Fruit fly (Drosophila melanogaster) whole organism, embryonic: ENCODE measurements around the gene Xe7.
A peak's percentile ranks its signal among the peaks of the same experiment; 100 is the strongest.

Source experiments
- ATbp ChIP-seq: fragments of 200-800 bp; sonication (Bioruptor generic); optimal IDR thresholded peaks from 2 replicates; lab custom pipeline; 2017; ENCODE audit warnings: missing biosample characterization, mild to moderate bottlenecking, missing genetic modification characterization, missing genetic modification reagents
- Abd-B ChIP-seq: fragments of 200-800 bp; sonication (Bioruptor generic); optimal IDR thresholded peaks from 2 replicates; lab custom pipeline; 2018; ENCODE audit warnings: missing biosample characterization, mild to moderate bottlenecking, missing genetic modification characterization, moderate library complexity
- Adf1 ChIP-seq: fragments of 200-800 bp; sonication (Bioruptor generic); IDR thresholded peaks from 2 replicates; pipeline ENCODE4 v1.3.6; 2022; ENCODE audit warnings: missing biosample characterization, missing genetic modification characterization
- Atf-2 ChIP-seq: fragments of 200-800 bp; sonication (Bioruptor generic); optimal IDR thresholded peaks from 2 replicates; lab custom pipeline; 2016; ENCODE audit warnings: missing biosample characterization, missing genetic modification characterization
- B-H1 ChIP-seq: fragments of 200-800 bp; sonication (Bioruptor generic); IDR thresholded peaks from 3 replicates; pipeline ENCODE4 v1.3.6; 2022; ENCODE audit warnings: missing biosample characterization, missing genetic modification characterization
- Blimp-1 ChIP-seq: fragments of 200-800 bp; sonication (Bioruptor generic); optimal IDR thresholded peaks from 3 replicates; lab custom pipeline; 2018; ENCODE audit warnings: missing biosample characterization, missing genetic modification characterization, mild to moderate bottlenecking, moderate library complexity, missing genetic modification reagents
- BtbVII ChIP-seq: fragments of 200-800 bp; sonication (Bioruptor generic); optimal IDR thresholded peaks from 3 replicates; lab custom pipeline; 2017; ENCODE audit warnings: missing biosample characterization, mild to moderate bottlenecking, missing genetic modification characterization
- CG10267 ChIP-seq: fragments of 200-800 bp; sonication (Bioruptor generic); optimal IDR thresholded peaks from 2 replicates; lab custom pipeline; 2018; ENCODE audit warnings: missing biosample characterization, mild to moderate bottlenecking, missing genetic modification characterization, moderate library complexity
- CG10565 ChIP-seq: fragments of 200-800 bp; sonication (Bioruptor generic); optimal IDR thresholded peaks from 3 replicates; lab custom pipeline; 2016; ENCODE audit warnings: missing biosample characterization, mild to moderate bottlenecking, missing genetic modification characterization
- CG13775 ChIP-seq: fragments of 200-800 bp; sonication (Bioruptor generic); optimal IDR thresholded peaks from 3 replicates; lab custom pipeline; 2017; ENCODE audit warnings: missing biosample characterization, mild to moderate bottlenecking, missing genetic modification characterization
- CG14050 ChIP-seq: fragments of 200-800 bp; sonication (Bioruptor generic); IDR thresholded peaks from 3 replicates; pipeline ENCODE4 v1.3.6; 2022; ENCODE audit warnings: missing biosample characterization, missing genetic modification characterization
- CG15479 ChIP-seq: fragments of 200-800 bp; sonication (Bioruptor generic); optimal IDR thresholded peaks from 3 replicates; lab custom pipeline; 2019; ENCODE audit warnings: missing biosample characterization, mild to moderate bottlenecking, missing genetic modification characterization, moderate library complexity
- CG18476 ChIP-seq: fragments of 200-800 bp; sonication (Bioruptor generic); optimal IDR thresholded peaks from 2 replicates; lab custom pipeline; 2016; ENCODE audit warnings: missing biosample characterization, mild to moderate bottlenecking, missing genetic modification characterization
- CG3065 ChIP-seq: fragments of 200-800 bp; sonication (Bioruptor generic); optimal IDR thresholded peaks from 2 replicates; lab custom pipeline; 2016; ENCODE audit warnings: missing biosample characterization, missing genetic modification characterization
- CG4854 ChIP-seq: fragments of 200-800 bp; sonication (Bioruptor generic); optimal IDR thresholded peaks from 2 replicates; lab custom pipeline; 2016; ENCODE audit warnings: missing biosample characterization, missing genetic modification characterization, inconsistent platforms
- CG6854 ChIP-seq: fragments of 200-800 bp; sonication (Bioruptor generic); optimal IDR thresholded peaks from 3 replicates; lab custom pipeline; 2017; ENCODE audit warnings: missing biosample characterization, mild to moderate bottlenecking, missing genetic modification characterization
- CG8388 ChIP-seq: fragments of 200-800 bp; sonication (Bioruptor generic); optimal IDR thresholded peaks from 2 replicates; lab custom pipeline; 2019; ENCODE audit warnings: missing biosample characterization, mild to moderate bottlenecking, missing genetic modification characterization, moderate library complexity
- CG9437 ChIP-seq: fragments of 200-800 bp; sonication (Bioruptor generic); optimal IDR thresholded peaks from 2 replicates; lab custom pipeline; 2018; ENCODE audit warnings: missing biosample characterization, mild to moderate bottlenecking, missing genetic modification characterization
- CG9817 ChIP-seq: fragments of 200-800 bp; sonication (Bioruptor generic); optimal IDR thresholded peaks from 2 replicates; lab custom pipeline; 2018; ENCODE audit warnings: missing biosample characterization, mild to moderate bottlenecking, missing genetic modification characterization, moderate library complexity
- CHES-1-like ChIP-seq: fragments of 200-800 bp; sonication (Bioruptor generic); optimal IDR thresholded peaks from 2 replicates; lab custom pipeline; 2016; ENCODE audit warnings: missing biosample characterization, missing genetic modification characterization
- CoRest ChIP-seq: fragments of 200-800 bp; sonication (Bioruptor generic); optimal IDR thresholded peaks from 3 replicates; lab custom pipeline; 2018; ENCODE audit warnings: missing biosample characterization, mild to moderate bottlenecking, missing genetic modification characterization, moderate library complexity
- Dek ChIP-seq: fragments of 200-800 bp; sonication (Bioruptor generic); optimal IDR thresholded peaks from 3 replicates; lab custom pipeline; 2019; ENCODE audit warnings: missing biosample characterization, mild to moderate bottlenecking, missing genetic modification characterization, moderate library complexity
- Fer1 ChIP-seq: fragments of 200-800 bp; sonication (Bioruptor generic); optimal IDR thresholded peaks from 2 replicates; lab custom pipeline; 2017; ENCODE audit warnings: missing biosample characterization, mild to moderate bottlenecking, missing genetic modification characterization
- H2.0 ChIP-seq: fragments of 200-800 bp; sonication (Bioruptor generic); IDR thresholded peaks from 2 replicates; pipeline ENCODE4 v1.3.6; 2022; ENCODE audit warnings: missing biosample characterization, missing genetic modification characterization
- Hey ChIP-seq: fragments of 200-800 bp; sonication (Bioruptor generic); optimal IDR thresholded peaks from 3 replicates; lab custom pipeline; 2018; ENCODE audit warnings: missing biosample characterization, mild to moderate bottlenecking, missing genetic modification characterization
- Mes4 ChIP-seq: fragments of 200-800 bp; sonication (Bioruptor generic); optimal IDR thresholded peaks from 2 replicates; lab custom pipeline; 2016; ENCODE audit warnings: missing biosample characterization, missing genetic modification characterization
- NK7.1 ChIP-seq: fragments of 200-800 bp; sonication (Bioruptor generic); optimal IDR thresholded peaks from 3 replicates; lab custom pipeline; 2016; ENCODE audit warnings: missing biosample characterization, missing genetic modification characterization
- Oli ChIP-seq: fragments of 200-800 bp; sonication (Bioruptor generic); optimal IDR thresholded peaks from 2 replicates; lab custom pipeline; 2018; ENCODE audit warnings: missing biosample characterization, mild to moderate bottlenecking, missing genetic modification characterization, moderate library complexity
- Pdp1 ChIP-seq, 2 experiments: fragments of 200-800 bp; sonication (Bioruptor generic); optimal IDR thresholded peaks; 3 replicates each; lab custom pipeline; 2016; ENCODE audit warnings: missing biosample characterization in 2 of 2, missing genetic modification characterization in 2 of 2, mild to moderate bottlenecking in 1 of 2, moderate library complexity in 1 of 2
- bsh ChIP-seq, 2 experiments: fragments of 200-800 bp; sonication (Bioruptor generic); optimal IDR thresholded peaks; 2 replicates each; lab custom pipeline; 2017 to 2018; ENCODE audit warnings: mild to moderate bottlenecking in 2 of 2, missing biosample characterization in 2 of 2, missing genetic modification characterization in 2 of 2, moderate library complexity in 1 of 2
- fd102C ChIP-seq: fragments of 200-800 bp; sonication (Bioruptor generic); optimal IDR thresholded peaks from 2 replicates; lab custom pipeline; 2018; ENCODE audit warnings: missing biosample characterization, mild to moderate bottlenecking, missing genetic modification characterization, moderate library complexity
- hb ChIP-seq: fragments of 200-800 bp; sonication (Bioruptor generic); IDR thresholded peaks from 3 replicates; pipeline ENCODE4 v1.3.6; 2022; ENCODE audit warnings: missing biosample characterization, missing genetic modification characterization; ENCODE audit not compliant: partially characterized antibody
- hkb ChIP-seq, 2 experiments: fragments of 200-800 bp in 1 of 2; fragments of >200 bp in 1 of 2; sonication (Bioruptor generic) in 1 of 2; IDR thresholded peaks in 1 of 2; optimal IDR thresholded peaks in 1 of 2; 2 replicates each; pipeline versions ENCODE4 v1.3.6 to Lab custom; 2017 to 2022; ENCODE audit warnings: missing biosample characterization in 1 of 2, missing genetic modification characterization in 1 of 2
- insv ChIP-seq, 2 experiments: fragments of 200-800 bp; sonication (Bioruptor generic); optimal IDR thresholded peaks; 3 replicates each; lab custom pipeline; 2016 to 2018; ENCODE audit warnings: missing biosample characterization in 2 of 2, missing genetic modification characterization in 2 of 2
- klu ChIP-seq: fragments of 200-800 bp; sonication (Bioruptor generic); IDR thresholded peaks from 2 replicates; pipeline ENCODE4 v1.3.6; 2022; ENCODE audit warnings: missing biosample characterization, missing genetic modification characterization
- rib ChIP-seq: fragments of 200-800 bp; sonication (Bioruptor generic); IDR thresholded peaks from 2 replicates; pipeline ENCODE4 v1.3.6; 2022; ENCODE audit warnings: missing biosample characterization, missing genetic modification characterization
- ro ChIP-seq: fragments of 200-800 bp; sonication (Bioruptor generic); IDR thresholded peaks from 2 replicates; pipeline ENCODE4 v1.3.6; 2022; ENCODE audit warnings: missing biosample characterization, missing genetic modification characterization
- sc ChIP-seq, 3 experiments: fragments of >200 bp in 2 of 3; fragments of 200-800 bp in 1 of 3; sonication (Bioruptor generic) in 1 of 3; optimal IDR thresholded peaks; 2 replicates in 2 of 3; 3 replicates in 1 of 3; lab custom pipeline; 2017; ENCODE audit warnings: mild to moderate bottlenecking in 1 of 3, missing biosample characterization in 1 of 3, missing genetic modification characterization in 1 of 3, missing genetic modification reagents in 1 of 3
- scrt ChIP-seq: fragments of 200-800 bp; sonication (Bioruptor generic); optimal IDR thresholded peaks from 2 replicates; lab custom pipeline; 2018; ENCODE audit warnings: missing biosample characterization, mild to moderate bottlenecking, missing genetic modification characterization, moderate library complexity
- ssp ChIP-seq: fragments of 200-800 bp; sonication (Bioruptor generic); IDR thresholded peaks from 2 replicates; pipeline ENCODE4 v1.3.6; 2022; ENCODE audit warnings: missing biosample characterization, missing genetic modification characterization
- tgo ChIP-seq: fragments of 200-800 bp; sonication (Bioruptor generic); IDR thresholded peaks from 3 replicates; pipeline ENCODE4 v1.3.6; 2022; ENCODE audit warnings: missing biosample characterization, missing genetic modification characterization
- tin ChIP-seq: fragments of 200-800 bp; sonication (Bioruptor generic); optimal IDR thresholded peaks from 3 replicates; lab custom pipeline; 2016; ENCODE audit warnings: missing biosample characterization, missing genetic modification characterization
- usp ChIP-seq: fragments of >200 bp; optimal IDR thresholded peaks from 2 replicates; lab custom pipeline; 2017; ENCODE audit warnings: missing biosample characterization, missing genetic modification characterization
- wdn ChIP-seq: fragments of 200-800 bp; sonication (Bioruptor generic); IDR thresholded peaks from 2 replicates; pipeline ENCODE4 v1.3.6; 2022; ENCODE audit warnings: missing biosample characterization, missing genetic modification characterization
- wor ChIP-seq: fragments of 200-800 bp; sonication (Bioruptor generic); IDR thresholded peaks from 2 replicates; pipeline ENCODE4 v1.3.6; 2022; ENCODE audit warnings: missing biosample characterization, missing genetic modification characterization
- zfh1 ChIP-seq: fragments of 200-800 bp; sonication (Bioruptor generic); IDR thresholded peaks from 3 replicates; pipeline ENCODE4 v1.3.6; 2022; ENCODE audit warnings: missing biosample characterization, missing genetic modification characterization

Gene Xe7

DNA sequence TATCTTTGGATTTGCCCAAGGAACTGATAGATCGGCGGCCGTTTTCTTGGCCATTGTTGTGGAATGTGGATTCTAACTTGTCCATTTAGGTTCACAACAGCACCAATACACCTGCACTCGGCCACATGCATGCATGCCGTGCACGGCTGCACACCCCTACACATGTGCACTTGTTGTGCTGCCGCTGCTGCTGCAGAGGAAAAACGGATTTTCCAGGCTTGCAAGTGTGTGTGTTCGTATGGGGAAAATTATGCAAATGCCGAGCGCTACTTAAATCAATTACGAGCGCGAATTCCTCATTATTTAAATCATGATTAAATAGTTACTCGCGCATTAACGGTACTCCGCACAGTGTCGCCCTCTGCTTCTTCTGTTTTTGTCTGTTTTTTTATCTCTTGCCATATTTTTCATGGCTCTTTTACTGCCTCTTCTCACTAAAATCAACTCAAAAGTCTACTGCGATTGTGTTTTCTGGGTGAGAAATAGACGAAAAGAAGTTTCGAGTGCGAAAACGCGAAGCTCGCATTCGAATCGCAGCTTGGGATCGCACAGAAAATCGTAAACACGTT, 15.5 kb upstream of the Xe7 start (continued):
- TF ChIP-seq fd102C (GFP tag; lab: Kevin White, UChicago) (no peak), wdn (GFP tag; lab: Robert Waterston, UW) (no peak), hb (no peak), hkb (optimal IDR thresholded peaks at IDR 0.05; lab: Kevin White, UChicago) (no peak), hkb (GFP tag; IDR thresholded peaks at IDR 0.05; lab: Robert Waterston, UW) (no peak; the same call in 1 of the 2 replicates), Pdp1 (GFP tag; optimal IDR thresholded peaks at IDR 0.05; lab: Kevin White, UChicago) (no peak), CG9437 (GFP tag; lab: Kevin White, UChicago) (no peak), rib (GFP tag; lab: Robert Waterston, UW) (peak; percentile 30; the same call in 1 of the 2 replicates), bsh (GFP tag; optimal IDR thresholded peaks at IDR 0.05; lab: Kevin White, UChicago) (no peak), CG10565 (GFP tag; lab: Kevin White, UChicago) (no peak), CHES-1-like (GFP tag; lab: Kevin White, UChicago) (no peak), Atf-2 (GFP tag; lab: Kevin White, UChicago) (no peak), scrt (GFP tag; lab: Kevin White, UChicago) (no peak), CG15479 (GFP tag; lab: Kevin White, UChicago) (peak; percentile 76), usp (GFP tag; lab: Kevin White, UChicago) (no peak), CG13775 (GFP tag; lab: Kevin White, UChicago) (no peak)

dm6 chr3R:5682921-5683748, 14.0 kb upstream of the Xe7 start:
- TF ChIP-seq CG4854 (GFP tag; lab: Kevin White, UChicago), result peak; percentile 9
- TF ChIP-seq B-H1 (GFP tag; lab: Robert Waterston, UW), result peak; percentile 50; the same call in 2 of the 3 replicates
- TF ChIP-seq Adf1 (GFP tag; lab: Robert Waterston, UW), result no peak
- TF ChIP-seq BtbVII, result no peak
- TF ChIP-seq CG18476, result peak; percentile 24
- TF ChIP-seq CG6854, result no peak
- TF ChIP-seq CG3065 (GFP tag; lab: Kevin White, UChicago), result no peak
- TF ChIP-seq NK7.1 (GFP tag; lab: Kevin White, UChicago), result no peak
- TF ChIP-seq sc (optimal IDR thresholded peaks at IDR 0.05; lab: Kevin White, UChicago), result no peak
- no peak for TF ChIP-seq sc (GFP tag; optimal IDR thresholded peaks at IDR 0.05; lab: Kevin White, UChicago)
- no peak for TF ChIP-seq CG14050 (GFP tag; lab: Robert Waterston, UW)
- TF ChIP-seq CoRest (tag; lab: Kevin White, UChicago), result peak; percentile 68
- TF ChIP-seq Blimp-1 (GFP tag; lab: Kevin White, UChicago), result peak; percentile 92
- TF ChIP-seq wor (GFP tag; lab: Robert Waterston, UW), result peak; percentile 16; the same call in 1 of the 2 replicates
- TF ChIP-seq CG9817 (tag; lab: Kevin White, UChicago), result no peak
- peak; percentile 81 for TF ChIP-seq ATbp (GFP tag; lab: Kevin White, UChicago)
- TF ChIP-seq Oli (tag; lab: Kevin White, UChicago), result peak; percentile 69
- peak; percentile 34 for TF ChIP-seq Abd-B (GFP tag; lab: Kevin White, UChicago)
- TF ChIP-seq Dek (tag; lab: Kevin White, UChicago), result peak; percentile 18
- peak; percentile 36; the same call in 2 of the 3 replicates for TF ChIP-seq tgo
- TF ChIP-seq H2.0 (GFP tag; lab: Robert Waterston, UW), result peak; percentile 35; the same call in 1 of the 2 replicates
- TF ChIP-seq ro (GFP tag; lab: Robert Waterston, UW), result peak; percentile 32; the same call in 1 of the 2 replicates
- TF ChIP-seq insv (GFP tag; optimal IDR thresholded peaks at IDR 0.05; lab: Kevin White, UChicago), result peak in 1 of 2 experiments; percentile 72
- TF ChIP-seq ssp (GFP tag; lab: Robert Waterston, UW), result no peak
- peak; percentile 56 for TF ChIP-seq Mes4
- TF ChIP-seq Fer1 (GFP tag; lab: Kevin White, UChicago), result peak; percentile 54
- TF ChIP-seq zfh1 (GFP tag; lab: Robert Waterston, UW), result peak; percentile 76
- TF ChIP-seq CG8388, result peak; percentile 68
- no peak for TF ChIP-seq Hey (tag; lab: Kevin White, UChicago)
- peak; percentile 73 for TF ChIP-seq CG10267 (tag; lab: Kevin White, UChicago)
- TF ChIP-seq tin, result peak; percentile 59
- no peak for TF ChIP-seq klu
